Worm (Caenorhabditis elegans): ENCODE data around the gene ttll-12.

DNA sequence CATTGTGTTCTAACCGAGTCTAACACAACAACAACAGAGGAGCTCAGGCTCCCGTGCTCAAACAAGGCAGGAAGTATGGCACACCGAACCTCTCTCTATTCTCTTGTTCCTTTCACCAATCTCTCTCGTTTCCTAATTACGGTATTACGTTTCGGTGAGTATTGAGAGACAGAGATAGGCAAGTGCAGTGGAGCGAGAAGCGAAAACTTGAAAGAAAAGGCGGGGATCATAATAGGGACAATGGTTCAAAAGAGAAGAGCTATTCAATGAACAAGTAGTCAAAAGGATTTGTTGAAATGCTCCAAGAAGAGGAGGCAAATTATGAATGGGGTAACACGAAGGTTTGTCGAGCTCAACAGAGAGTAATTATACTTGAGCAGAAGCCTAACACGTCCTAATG is 25.5 kb upstream of the ttll-12 start:
- TF ChIP-seq nhr-102 (tag; optimal IDR thresholded peaks at IDR 0.05): no peak
- no peak for TF ChIP-seq F10B5.3 (tag; optimal IDR thresholded peaks at IDR 0.05)
- TF ChIP-seq nhr-48 (tag; optimal IDR thresholded peaks at IDR 0.05): no peak
- no peak for TF ChIP-seq nhr-237 (tag; optimal IDR thresholded peaks at IDR 0.05)
- TF ChIP-seq ztf-11 (tag; optimal IDR thresholded peaks at IDR 0.05): no peak
- TF ChIP-seq F26F4.8 (GFP tag; conservative IDR thresholded peaks at IDR 0.05): no peak
- no peak for TF ChIP-seq vab-7 (GFP tag; IDR thresholded peaks at IDR 0.05)

Measured in whole organism, L4 larva.